Worm (Caenorhabditis elegans) whole organism, midembryonic: ENCODE data around the gene che-2.
A peak's percentile ranks its signal among the peaks of the same experiment; 100 is the strongest.

Experiments used
- T22C8.4 ChIP-seq: fragments of 200-800 bp; sonication (Bioruptor generic); IDR thresholded peaks from 2 replicates; pipeline ENCODE4 v1.3.6; 2022; ENCODE audit warnings: missing genetic modification characterization, missing compliant biosample characterization
- cog-1 ChIP-seq: sonication (generic microtip); optimal IDR thresholded peaks from 2 replicates; lab custom pipeline; 2016; ENCODE audit warnings: missing genetic modification characterization, missing compliant biosample characterization
- flt-1 ChIP-seq: fragments of 200-800 bp; sonication (Bioruptor generic); IDR thresholded peaks from 2 replicates; pipeline ENCODE4 v1.3.6; 2022; ENCODE audit warnings: missing genetic modification characterization, missing compliant biosample characterization
- klf-2 ChIP-seq: fragments of 200-800 bp; sonication (Bioruptor generic); conservative IDR thresholded peaks from 2 replicates; pipeline ENCODE4 v1.3.6; 2022; ENCODE audit warnings: missing genetic modification reagents, missing genetic modification characterization, missing compliant biosample characterization
- med-1 ChIP-seq: sonication (generic microtip); optimal IDR thresholded peaks from 2 replicates; lab custom pipeline; 2017; ENCODE audit warnings: missing genetic modification characterization, mild to moderate bottlenecking, missing compliant biosample characterization, antibody characterized with exemption, missing genetic modification reagents; ENCODE audit not compliant: insufficient read depth
- ref-1 ChIP-seq: fragments of 200-800 bp; sonication (Bioruptor generic); conservative IDR thresholded peaks from 2 replicates; pipeline ENCODE4 v1.3.6; 2022; ENCODE audit warnings: missing genetic modification reagents, missing genetic modification characterization, missing compliant biosample characterization
- tab-1 ChIP-seq: fragments of 200-800 bp; sonication (Bioruptor generic); IDR thresholded peaks from 2 replicates; pipeline ENCODE4 v1.3.6; 2022; ENCODE audit warnings: missing genetic modification characterization, missing compliant biosample characterization
- ztf-23 ChIP-seq: fragments of 200-800 bp; sonication (Bioruptor generic); IDR thresholded peaks from 2 replicates; pipeline ENCODE4 v1.3.6; 2022; ENCODE audit warnings: missing genetic modification reagents, missing genetic modification characterization, missing compliant biosample characterization
- ztf-29 ChIP-seq: fragments of 200-800 bp; sonication (Bioruptor generic); IDR thresholded peaks from 2 replicates; pipeline ENCODE4 v1.3.6; 2022; ENCODE audit warnings: missing genetic modification reagents, missing genetic modification characterization, missing compliant biosample characterization

The che-2 gene

DNA sequence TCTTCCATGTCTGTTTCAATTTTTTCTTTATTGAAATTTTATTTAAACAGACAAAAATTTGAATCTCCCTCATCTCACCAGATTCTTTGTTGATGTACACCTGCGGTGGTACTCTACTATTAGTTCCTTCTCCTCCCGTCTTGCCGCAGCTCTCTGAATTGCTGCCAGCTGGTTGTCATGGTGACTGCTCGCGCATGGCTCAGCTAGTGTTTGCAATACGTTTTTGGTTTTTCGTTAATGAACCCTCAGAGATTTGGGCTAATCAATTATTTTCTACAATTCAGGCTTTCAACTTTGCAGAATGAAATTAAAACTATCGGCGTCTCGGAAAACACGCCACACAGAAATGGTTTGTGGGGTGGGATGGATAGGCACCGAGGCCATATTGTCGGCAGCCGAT, at the start of gene che-2:
che-2 (plus strand) TSS at position 301 of the 400 bp plus-strand sequence.
- TF ChIP-seq med-1 (GFP tag; lab: Kevin White, UChicago) (no peak), klf-2 (GFP tag; lab: Robert Waterston, UW) (no peak), flt-1 (no peak), ref-1 (GFP tag; lab: Robert Waterston, UW) (no peak), ztf-29 (GFP tag; lab: Robert Waterston, UW) (no peak), ztf-23 (GFP tag; lab: Robert Waterston, UW) (no peak), T22C8.4 (GFP tag; lab: Robert Waterston, UW) (no peak), cog-1 (tag; lab: Kevin White, UChicago) (no peak), tab-1 (GFP tag; lab: Robert Waterston, UW) (no peak)

DNA sequence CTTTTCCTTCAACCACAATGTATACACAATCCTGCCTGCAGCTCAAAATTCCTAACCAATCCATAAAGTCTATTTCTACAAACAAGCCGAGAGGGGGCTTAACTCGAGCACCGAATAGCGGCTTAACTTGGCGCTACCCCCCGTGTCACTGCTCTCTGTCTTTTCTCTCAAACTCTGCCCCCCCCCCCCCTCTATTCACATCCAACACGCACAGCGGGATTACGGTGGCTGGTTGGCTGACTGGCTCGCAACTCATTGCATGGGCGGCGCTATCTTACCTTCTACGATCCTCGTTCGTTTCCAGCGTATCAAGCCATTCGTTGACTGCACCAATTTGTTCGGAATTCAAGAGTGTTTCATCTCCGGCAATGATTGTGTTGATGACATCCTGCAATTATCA, 49.7 kb upstream of the che-2 start:
- TF ChIP-seq ztf-29 (GFP tag; lab: Robert Waterston, UW), result 0 out of 2 replicates have a peak, but pooled peaks have one; percentile 22
- TF ChIP-seq flt-1, result no peak

DNA sequence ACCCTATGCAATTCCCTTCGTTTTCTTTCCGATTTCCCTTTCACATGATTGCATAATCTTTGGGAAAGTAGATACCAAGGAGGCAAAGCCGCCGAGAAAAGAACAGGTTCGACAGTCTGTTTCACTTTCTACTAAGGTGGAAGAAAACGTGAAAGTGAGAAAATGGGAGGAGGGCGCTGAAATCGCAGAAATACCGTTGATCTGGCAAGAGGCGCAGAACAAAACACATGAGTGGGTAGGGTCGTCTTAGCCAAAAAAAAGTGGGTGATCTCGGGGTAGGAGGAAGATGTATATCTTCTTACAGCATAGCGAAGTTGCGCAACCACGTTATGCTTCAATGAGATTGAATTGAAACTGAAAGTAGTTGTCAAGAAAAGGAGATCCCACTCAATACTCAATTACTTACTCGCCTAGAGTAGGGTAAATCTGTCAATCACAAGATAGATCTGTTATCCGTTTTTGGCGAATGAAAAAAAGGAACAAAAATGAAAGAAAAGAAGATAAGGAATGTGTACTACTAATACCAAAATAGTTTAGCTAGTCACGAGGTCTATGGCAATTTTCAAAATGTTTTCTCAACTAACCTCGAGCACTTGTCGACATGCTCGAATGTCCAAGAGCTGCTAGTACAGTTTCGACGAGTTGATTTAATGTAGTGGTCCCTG, 48.1 kb upstream of the che-2 start:
- TF ChIP-seq T22C8.4 (GFP tag; lab: Robert Waterston, UW), result no peak

DNA sequence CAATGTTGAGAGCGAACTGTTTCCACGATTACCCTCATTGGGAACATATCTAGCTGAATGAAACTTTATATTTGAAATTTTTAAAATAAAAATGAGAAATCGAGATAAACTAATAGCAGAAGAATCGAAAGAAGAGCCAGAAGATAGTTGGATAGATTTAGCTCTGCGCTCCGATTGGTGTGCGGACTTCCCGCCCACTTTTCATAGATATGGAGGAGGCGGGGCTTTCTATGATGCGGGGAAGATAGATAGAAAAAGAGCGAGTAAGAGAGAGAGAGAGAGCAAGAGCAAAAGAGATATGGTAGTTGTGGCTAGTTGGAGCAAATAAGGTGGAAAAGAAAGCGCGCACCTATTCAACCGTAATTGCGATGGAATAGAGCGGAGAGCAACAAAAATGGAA, 47.5 kb upstream of the che-2 start, which contains the start of gene dve-1:
dve-1 (minus strand) TSS at position 66 of the 400 bp plus-strand sequence.
- TF ChIP-seq flt-1, result no peak
- no peak for TF ChIP-seq med-1 (GFP tag; lab: Kevin White, UChicago)
- no peak for TF ChIP-seq klf-2 (GFP tag; lab: Robert Waterston, UW)
- TF ChIP-seq ztf-29 (GFP tag; lab: Robert Waterston, UW), result no peak
- no peak for TF ChIP-seq ref-1 (GFP tag; lab: Robert Waterston, UW)
- TF ChIP-seq tab-1 (GFP tag; lab: Robert Waterston, UW), result no peak
- TF ChIP-seq cog-1 (tag; lab: Kevin White, UChicago), result no peak
- no peak for TF ChIP-seq ztf-23 (GFP tag; lab: Robert Waterston, UW)
- no peak for TF ChIP-seq T22C8.4 (GFP tag; lab: Robert Waterston, UW)

DNA sequence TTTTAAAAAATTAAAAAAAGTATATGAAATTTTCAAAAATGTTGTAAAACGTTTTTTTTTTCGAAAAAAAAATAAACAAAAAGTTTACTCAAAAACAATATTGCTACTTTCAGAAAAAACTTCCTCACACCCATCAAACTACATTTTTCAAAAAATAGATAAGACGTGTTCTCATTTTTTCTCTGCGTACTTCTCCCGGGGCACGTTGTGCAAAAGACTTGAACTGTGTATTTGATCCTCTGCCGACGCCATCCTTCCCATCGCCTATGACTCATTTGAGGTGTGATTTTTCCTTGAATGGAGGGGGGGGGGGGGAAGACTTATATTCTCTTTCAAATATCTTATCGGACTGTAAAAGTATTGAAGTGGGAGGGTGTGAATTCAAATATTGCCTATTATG, 42.9 kb upstream of the che-2 start:
- TF ChIP-seq ztf-23 (GFP tag; lab: Robert Waterston, UW) (no peak), ref-1 (GFP tag; lab: Robert Waterston, UW) (no peak), klf-2 (GFP tag; lab: Robert Waterston, UW) (no peak), tab-1 (GFP tag; lab: Robert Waterston, UW) (no peak), T22C8.4 (GFP tag; lab: Robert Waterston, UW) (no peak), cog-1 (tag; lab: Kevin White, UChicago) (no peak), med-1 (GFP tag; lab: Kevin White, UChicago) (no peak), ztf-29 (GFP tag; lab: Robert Waterston, UW) (no peak), flt-1 (no peak)

DNA sequence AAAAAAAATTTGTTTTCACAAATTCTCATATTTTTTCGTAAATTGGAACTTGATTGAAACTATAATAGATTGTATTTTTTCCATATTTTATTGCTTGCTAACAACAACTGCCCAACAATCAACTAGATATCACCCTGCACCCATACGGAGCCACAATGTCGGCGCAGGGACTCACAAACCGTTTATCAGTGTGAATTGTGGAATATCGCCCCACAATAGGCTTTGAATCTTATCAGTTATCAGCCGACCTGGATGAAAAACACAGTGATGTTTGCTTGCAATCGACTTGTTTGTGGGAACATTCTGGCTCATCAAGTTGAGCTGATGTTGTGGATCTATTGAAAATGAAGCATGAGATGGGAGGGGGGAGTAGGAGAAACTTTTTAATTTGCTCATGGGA, 42.2 kb upstream of the che-2 start:
- TF ChIP-seq ref-1 (GFP tag; lab: Robert Waterston, UW) (no peak), klf-2 (GFP tag; lab: Robert Waterston, UW) (no peak), med-1 (GFP tag; lab: Kevin White, UChicago) (no peak), tab-1 (GFP tag; lab: Robert Waterston, UW) (no peak), ztf-29 (GFP tag; lab: Robert Waterston, UW) (no peak), ztf-23 (GFP tag; lab: Robert Waterston, UW) (no peak), T22C8.4 (GFP tag; lab: Robert Waterston, UW) (no peak), flt-1 (no peak), cog-1 (tag; lab: Kevin White, UChicago) (no peak)

DNA sequence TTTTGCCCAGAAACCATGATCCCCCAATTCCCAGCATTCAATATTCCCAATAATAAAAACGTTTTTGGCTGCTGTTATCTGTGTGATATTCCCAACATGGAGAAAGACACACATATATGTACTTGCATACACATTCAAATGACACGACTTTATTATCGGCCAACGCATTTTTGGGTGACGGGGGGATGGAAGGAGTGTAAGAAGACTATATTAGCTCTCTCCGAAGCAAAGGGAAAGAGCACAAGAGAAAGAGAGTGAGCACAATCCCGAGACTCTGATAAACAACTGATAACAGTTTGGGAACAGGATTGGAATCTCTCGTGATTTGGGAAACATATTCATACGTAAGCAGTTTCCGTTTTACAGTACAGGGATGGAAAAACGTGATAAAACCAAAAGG, 40.8 kb upstream of the che-2 start:
- TF ChIP-seq ztf-23 (GFP tag; lab: Robert Waterston, UW) (no peak), flt-1 (no peak)

DNA sequence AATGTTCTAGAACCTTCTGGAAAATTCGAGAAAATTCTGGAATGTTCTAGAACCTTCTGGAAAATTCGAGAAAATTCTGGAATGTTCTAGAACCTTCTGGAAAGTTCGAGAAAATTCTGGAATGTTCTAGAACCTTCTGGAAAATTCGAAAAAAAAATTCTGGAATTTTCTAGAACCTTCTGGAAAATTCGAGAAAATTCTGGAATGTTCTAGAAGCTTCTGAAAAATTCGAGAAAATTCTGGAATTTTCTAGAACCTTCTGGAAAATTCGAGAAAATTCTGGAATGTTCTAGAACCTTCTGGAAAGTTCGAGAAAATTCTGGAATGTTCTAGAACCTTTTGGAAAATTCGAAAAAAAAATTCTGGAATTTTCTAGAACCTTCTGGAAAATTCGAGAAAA, 37.8 kb upstream of the che-2 start:
- TF ChIP-seq flt-1, result peak; percentile 82

DNA sequence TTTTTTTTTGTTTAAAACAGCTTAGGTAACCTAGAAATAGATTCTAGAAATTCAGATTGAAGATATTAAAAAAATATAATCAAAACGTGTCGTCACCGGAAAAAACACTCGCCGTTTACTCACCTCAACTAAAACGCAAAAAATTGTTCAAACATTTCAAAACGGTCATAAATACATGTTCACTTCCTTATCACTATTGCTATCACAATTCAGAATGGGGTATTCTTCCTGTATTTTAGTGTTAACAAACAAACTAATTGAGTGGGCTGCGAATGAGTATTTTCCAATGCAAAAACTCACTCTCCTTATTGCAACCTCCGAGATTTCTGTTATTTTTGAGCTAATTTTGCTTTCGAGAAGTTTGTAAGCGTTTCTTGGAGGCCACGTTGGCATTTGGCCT, 31.4 kb upstream of the che-2 start, which contains the start of gene F52D1.2:
F52D1.2 (minus strand) TSS at position 393 of the 400 bp plus-strand sequence.
- no peak for TF ChIP-seq ztf-29 (GFP tag; lab: Robert Waterston, UW)
- TF ChIP-seq T22C8.4 (GFP tag; lab: Robert Waterston, UW), result no peak
- TF ChIP-seq ref-1 (GFP tag; lab: Robert Waterston, UW), result no peak
- TF ChIP-seq med-1 (GFP tag; lab: Kevin White, UChicago), result no peak
- no peak for TF ChIP-seq klf-2 (GFP tag; lab: Robert Waterston, UW)
- TF ChIP-seq ztf-23 (GFP tag; lab: Robert Waterston, UW), result no peak
- TF ChIP-seq flt-1, result no peak
- no peak for TF ChIP-seq cog-1 (tag; lab: Kevin White, UChicago)
- no peak for TF ChIP-seq tab-1 (GFP tag; lab: Robert Waterston, UW)

DNA sequence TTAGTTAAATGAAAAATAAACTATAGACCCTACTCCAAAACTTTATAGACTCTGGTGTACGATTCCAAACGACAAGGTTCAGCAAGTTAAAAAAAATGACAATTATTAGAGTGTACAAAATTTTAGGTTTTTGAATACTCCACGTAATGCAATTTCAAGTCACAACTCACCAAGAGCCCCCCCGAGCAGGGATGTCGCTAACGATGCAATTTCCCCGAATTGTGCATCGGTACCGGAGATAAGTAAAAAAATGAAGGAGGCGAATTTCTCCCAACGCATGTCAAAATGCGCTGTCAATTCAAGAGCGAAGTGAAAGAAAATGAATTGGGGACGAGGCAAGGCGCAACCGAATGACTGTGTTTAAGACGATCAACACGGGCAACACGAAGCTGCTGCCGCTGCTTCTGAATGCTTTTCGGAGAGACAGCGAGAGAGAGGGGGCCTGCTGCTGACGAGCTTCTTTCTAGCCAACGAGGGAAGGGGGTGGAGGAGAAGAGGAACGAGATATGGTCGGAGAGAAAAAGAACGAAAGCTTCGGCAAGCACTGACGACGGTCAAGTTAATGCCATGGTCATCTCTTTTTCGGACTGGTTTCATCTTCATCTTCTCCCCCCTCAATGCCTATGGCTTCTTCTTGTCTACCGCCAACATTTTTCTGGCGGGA, 24.0 kb upstream of the che-2 start, which contains the start of gene abu-12:
abu-12 (minus strand) TSS at position 472 of the 664 bp plus-strand sequence.
- TF ChIP-seq tab-1 (GFP tag; lab: Robert Waterston, UW) (no peak), klf-2 (GFP tag; lab: Robert Waterston, UW) (no peak), ref-1 (GFP tag; lab: Robert Waterston, UW) (no peak), med-1 (GFP tag; lab: Kevin White, UChicago) (no peak), T22C8.4 (GFP tag; lab: Robert Waterston, UW) (no peak), ztf-23 (GFP tag; lab: Robert Waterston, UW) (no peak), ztf-29 (GFP tag; lab: Robert Waterston, UW) (no peak), cog-1 (tag; lab: Kevin White, UChicago) (no peak)
